Worm (Caenorhabditis elegans) whole organism, late embryonic: ENCODE results near the gene arrd-8.

Experiments used
- C38D4.7 ChIP-seq: fragments of 200-800 bp; sonication (Bioruptor generic); optimal IDR thresholded peaks from 2 replicates; lab custom pipeline; 2018; ENCODE audit warnings: mild to moderate bottlenecking, missing genetic modification characterization, moderate library complexity, missing compliant biosample characterization
- F13H6.1 ChIP-seq: sonication (generic microtip); optimal IDR thresholded peaks from 2 replicates; lab custom pipeline; 2016; ENCODE audit warnings: missing genetic modification characterization, missing compliant biosample characterization
- T23F11.4 ChIP-seq: fragments of 200-800 bp; sonication (Bioruptor generic); optimal IDR thresholded peaks from 2 replicates; lab custom pipeline; 2018; ENCODE audit warnings: mild to moderate bottlenecking, missing genetic modification characterization, missing compliant biosample characterization
- Y22D7AL.16 ChIP-seq: sonication (generic microtip); optimal IDR thresholded peaks from 2 replicates; lab custom pipeline; 2016; ENCODE audit warnings: missing genetic modification characterization, missing compliant biosample characterization
- ahr-1 ChIP-seq: sonication (generic microtip); optimal IDR thresholded peaks from 2 replicates; lab custom pipeline; 2016; ENCODE audit warnings: missing genetic modification characterization, missing compliant biosample characterization
- ama-1 ChIP-seq: fragments of 150-350 bp; optimal IDR thresholded peaks from 2 replicates; lab custom pipeline; 2014
- ceh-14 ChIP-seq: sonication (generic microtip); optimal IDR thresholded peaks from 2 replicates; lab custom pipeline; 2016; ENCODE audit warnings: missing genotype, missing genetic modification characterization, missing compliant biosample characterization
- ceh-2 ChIP-seq: sonication (generic microtip); optimal IDR thresholded peaks from 2 replicates; lab custom pipeline; 2016; ENCODE audit warnings: missing genotype, missing genetic modification characterization, missing compliant biosample characterization
- ceh-30 ChIP-seq: fragments of 150-350 bp; optimal IDR thresholded peaks from 2 replicates; lab custom pipeline; 2014; ENCODE audit warnings: missing biosample characterization, missing genetic modification characterization
- ceh-31 ChIP-seq: sonication (generic microtip); optimal IDR thresholded peaks from 2 replicates; lab custom pipeline; 2016; ENCODE audit warnings: missing genetic modification characterization, missing compliant biosample characterization
- ceh-34 ChIP-seq: sonication (generic microtip); optimal IDR thresholded peaks from 2 replicates; lab custom pipeline; 2016; ENCODE audit warnings: mild to moderate bottlenecking, missing genetic modification characterization, missing compliant biosample characterization
- ceh-48 ChIP-seq: sonication (generic microtip); optimal IDR thresholded peaks from 2 replicates; lab custom pipeline; 2016; ENCODE audit warnings: missing genetic modification characterization, inconsistent platforms, missing compliant biosample characterization
- ceh-6 ChIP-seq: fragments of 200-800 bp; sonication (Bioruptor generic); optimal IDR thresholded peaks from 2 replicates; lab custom pipeline; 2018; ENCODE audit warnings: mild to moderate bottlenecking, missing genetic modification characterization, missing compliant biosample characterization
- che-1 ChIP-seq: sonication (generic microtip); optimal IDR thresholded peaks from 2 replicates; lab custom pipeline; 2016; ENCODE audit warnings: mild to moderate bottlenecking, missing genetic modification characterization, missing compliant biosample characterization
- elt-2 ChIP-seq: sonication (generic microtip); optimal IDR thresholded peaks from 2 replicates; lab custom pipeline; 2016; ENCODE audit warnings: missing genetic modification reagents, missing genetic modification characterization, missing compliant biosample characterization
- elt-4 ChIP-seq: sonication (generic microtip); optimal IDR thresholded peaks from 2 replicates; lab custom pipeline; 2016; ENCODE audit warnings: missing genetic modification characterization, missing compliant biosample characterization
- fax-1 ChIP-seq: sonication (generic microtip); optimal IDR thresholded peaks from 2 replicates; lab custom pipeline; 2016; ENCODE audit warnings: missing genotype, missing genetic modification characterization, missing compliant biosample characterization
- fkh-10 ChIP-seq: fragments of 150-350 bp; optimal IDR thresholded peaks from 2 replicates; lab custom pipeline; 2014; ENCODE audit warnings: missing biosample characterization, missing genetic modification reagents, missing genetic modification characterization
- fkh-6 ChIP-seq: sonication (generic microtip); optimal IDR thresholded peaks from 2 replicates; lab custom pipeline; 2016; ENCODE audit warnings: missing genetic modification characterization, missing compliant biosample characterization
- gmeb-2 ChIP-seq: sonication (generic microtip); optimal IDR thresholded peaks from 2 replicates; lab custom pipeline; 2016; ENCODE audit warnings: missing genetic modification characterization, inconsistent platforms, missing compliant biosample characterization
- hlh-13 ChIP-seq: fragments of 200-800 bp; sonication (Bioruptor generic); optimal IDR thresholded peaks from 2 replicates; lab custom pipeline; 2018; ENCODE audit warnings: mild to moderate bottlenecking, missing genetic modification characterization, missing compliant biosample characterization
- hlh-15 ChIP-seq: sonication (generic microtip); optimal IDR thresholded peaks from 2 replicates; lab custom pipeline; 2016; ENCODE audit warnings: missing genetic modification characterization, missing compliant biosample characterization
- hlh-8 ChIP-seq: sonication (generic microtip); optimal IDR thresholded peaks from 2 replicates; lab custom pipeline; 2016; ENCODE audit warnings: missing genotype, missing genetic modification characterization, missing compliant biosample characterization
- lim-6 ChIP-seq: sonication (generic microtip); optimal IDR thresholded peaks from 2 replicates; lab custom pipeline; 2016; ENCODE audit warnings: missing genetic modification characterization, missing compliant biosample characterization
- mec-3 ChIP-seq: sonication (generic microtip); optimal IDR thresholded peaks from 2 replicates; lab custom pipeline; 2016; ENCODE audit warnings: borderline replicate concordance, missing genetic modification characterization, missing compliant biosample characterization
- npax-4 ChIP-seq: sonication (generic microtip); optimal IDR thresholded peaks from 2 replicates; lab custom pipeline; 2016; ENCODE audit warnings: missing genetic modification characterization, missing compliant biosample characterization
- odd-2 ChIP-seq: sonication (generic microtip); optimal IDR thresholded peaks from 2 replicates; lab custom pipeline; 2017; ENCODE audit warnings: antibody characterized with exemption, mild to moderate bottlenecking, missing genetic modification characterization, missing compliant biosample characterization
- pag-3 ChIP-seq: sonication (generic microtip); optimal IDR thresholded peaks from 2 replicates; lab custom pipeline; 2016; ENCODE audit warnings: missing compliant biosample characterization, missing genetic modification characterization, borderline replicate concordance
- pat-9 ChIP-seq: fragments of 200-800 bp; sonication (Bioruptor generic); optimal IDR thresholded peaks from 2 replicates; lab custom pipeline; 2018; ENCODE audit warnings: mild to moderate bottlenecking, missing genetic modification characterization, moderate library complexity, missing compliant biosample characterization
- pha-2 ChIP-seq: sonication (generic microtip); optimal IDR thresholded peaks from 2 replicates; lab custom pipeline; 2017; ENCODE audit warnings: mild to moderate bottlenecking, missing genetic modification characterization, missing compliant biosample characterization
- pha-4 ChIP-seq: fragments of 150-350 bp; optimal IDR thresholded peaks from 2 replicates; lab custom pipeline; 2018; ENCODE audit warnings: missing biosample characterization, missing genetic modification reagents, missing genetic modification characterization
- pqm-1 ChIP-seq: sonication (generic microtip); optimal IDR thresholded peaks from 2 replicates; lab custom pipeline; 2016; ENCODE audit warnings: missing genetic modification characterization, missing compliant biosample characterization
- ref-2 ChIP-seq: sonication (generic microtip); optimal IDR thresholded peaks from 2 replicates; lab custom pipeline; 2016; ENCODE audit warnings: missing genetic modification characterization, missing compliant biosample characterization
- syd-9 ChIP-seq: sonication (generic microtip); optimal IDR thresholded peaks from 2 replicates; lab custom pipeline; 2016; ENCODE audit warnings: mild to moderate bottlenecking, missing genetic modification characterization, moderate library complexity, missing compliant biosample characterization
- unc-86 ChIP-seq: sonication (generic microtip); optimal IDR thresholded peaks from 2 replicates; lab custom pipeline; 2016; ENCODE audit warnings: missing genetic modification characterization, missing compliant biosample characterization
- zip-5 ChIP-seq: sonication (generic microtip); optimal IDR thresholded peaks from 2 replicates; lab custom pipeline; 2016; ENCODE audit warnings: missing genetic modification characterization, missing compliant biosample characterization

arrd-8 gene

DNA sequence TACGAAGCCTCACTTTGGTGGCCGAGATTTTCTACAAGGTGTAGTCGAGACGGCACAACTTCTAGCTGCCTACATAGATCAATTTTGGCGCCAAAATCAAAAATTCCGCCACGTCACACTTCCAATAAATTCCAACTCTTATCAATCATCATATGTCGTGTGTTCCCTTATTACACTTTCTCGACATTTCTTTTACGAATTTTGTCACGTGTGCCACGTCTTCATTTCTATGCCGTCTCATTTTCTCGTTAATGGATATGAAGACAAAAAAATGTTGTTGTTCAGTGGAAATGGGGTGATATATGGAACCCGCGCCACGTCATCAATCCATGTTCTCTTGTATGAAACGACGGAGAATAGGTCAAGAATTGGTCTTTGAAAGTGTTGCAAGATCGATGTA, 13.3 kb upstream of the arrd-8 start:
- TF ChIP-seq elt-2 (no peak), odd-2 (tag; lab: Kevin White, UChicago) (no peak), hlh-8 (tag; lab: Kevin White, UChicago) (no peak), ref-2 (tag; lab: Kevin White, UChicago) (no peak), ceh-6 (GFP tag; lab: Kevin White, UChicago) (no peak), pha-4 (no peak), hlh-13 (GFP tag; lab: Kevin White, UChicago) (no peak), hlh-15 (no peak)

DNA sequence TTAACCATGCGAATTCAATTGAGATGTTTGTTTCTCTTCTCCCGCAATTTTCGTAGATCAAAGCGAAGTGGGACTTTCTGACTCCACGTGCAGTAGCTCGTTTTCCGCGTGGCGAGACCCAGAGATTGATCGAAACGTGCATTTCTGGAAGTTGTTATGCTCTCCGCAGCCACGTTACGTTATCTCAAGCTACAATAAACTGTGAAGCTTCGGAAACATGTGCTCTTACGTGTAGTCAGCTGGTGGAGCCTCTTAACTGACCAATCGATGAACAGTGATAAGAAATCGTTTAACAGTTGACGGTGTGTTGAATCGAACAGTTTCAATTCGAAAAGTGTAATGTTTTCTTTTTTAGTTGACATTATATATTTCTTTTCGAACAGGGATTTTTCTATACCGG, 12.7 kb upstream of the arrd-8 start:
- no peak for TF ChIP-seq elt-4 (tag; lab: Kevin White, UChicago)
- TF ChIP-seq ceh-31 (tag; lab: Kevin White, UChicago), result no peak

DNA sequence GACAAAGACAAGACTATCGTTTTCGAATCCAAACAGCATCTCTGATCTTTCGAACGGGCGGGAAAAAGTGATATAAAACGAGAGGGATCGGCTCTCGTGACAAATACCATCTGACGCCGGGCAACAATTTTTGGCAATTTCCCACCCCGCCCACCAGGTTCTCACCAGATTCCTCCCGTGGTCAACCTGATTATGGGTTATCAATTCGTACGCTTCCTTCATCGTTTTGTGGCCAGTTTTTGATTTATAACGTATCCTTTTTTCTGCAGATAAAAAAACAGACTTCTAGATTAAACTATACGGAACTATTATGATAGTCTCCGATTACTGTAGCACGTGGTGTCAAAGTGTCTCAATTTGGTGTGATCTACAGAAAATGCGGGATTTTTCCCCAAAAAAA, 12.0 kb upstream of the arrd-8 start:
- TF ChIP-seq mec-3 (no peak), pag-3 (tag; lab: Kevin White, UChicago) (no peak), odd-2 (tag; lab: Kevin White, UChicago) (no peak), F13H6.1 (tag; lab: Kevin White, UChicago) (no peak), fkh-6 (tag; lab: Kevin White, UChicago) (no peak), hlh-15 (no peak), fkh-10 (GFP tag; lab: Kevin White, UChicago) (no peak), ceh-30 (tag; lab: Kevin White, UChicago) (no peak), npax-4 (tag; lab: Kevin White, UChicago) (no peak), ceh-2 (tag; lab: Kevin White, UChicago) (no peak), T23F11.4 (no peak), syd-9 (tag; lab: Kevin White, UChicago) (no peak)

DNA sequence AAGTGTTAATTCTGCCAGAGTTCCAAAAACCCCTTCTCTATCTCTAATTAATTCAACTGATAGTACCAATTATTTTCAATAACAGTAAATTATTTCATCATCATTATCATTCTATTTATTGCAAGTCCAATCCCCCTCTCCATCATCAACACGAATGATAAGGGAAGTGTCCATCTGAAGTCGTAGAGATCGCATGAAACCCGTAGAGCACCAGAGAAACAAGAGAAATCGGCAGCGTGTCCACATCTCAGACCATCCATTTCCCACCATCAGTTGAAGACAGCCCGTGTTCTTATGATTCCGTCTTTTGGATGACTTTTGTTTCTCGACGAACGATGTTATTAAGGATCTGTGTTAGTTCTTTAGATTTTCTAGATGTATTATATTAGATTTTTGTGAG, 11.4 kb upstream of the arrd-8 start:
- no peak for TF ChIP-seq lim-6 (tag; lab: Kevin White, UChicago)
- TF ChIP-seq elt-2, result peak; percentile 9
- TF ChIP-seq pha-2 (tag; lab: Kevin White, UChicago), result no peak

DNA sequence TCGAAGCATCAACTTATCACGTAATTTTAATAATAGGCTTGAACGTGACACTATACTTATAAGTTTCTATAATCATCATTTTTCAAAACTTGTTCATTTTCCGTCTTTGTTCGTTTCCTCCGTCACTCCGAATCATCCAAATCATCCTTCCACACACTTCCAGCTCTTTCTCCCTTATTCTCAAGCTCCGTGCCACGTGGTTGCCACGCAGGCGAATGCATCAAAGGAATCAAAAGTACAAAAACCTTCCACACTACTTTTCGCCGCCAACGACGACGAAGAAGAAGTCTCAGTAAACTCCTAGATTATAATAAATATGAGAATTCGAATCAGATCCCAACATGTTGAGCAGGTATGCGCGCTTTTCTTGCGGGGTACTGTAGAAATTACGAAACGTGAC, 10.7 kb upstream of the arrd-8 start:
- no peak for TF ChIP-seq ahr-1 (tag; lab: Kevin White, UChicago)
- no peak for TF ChIP-seq zip-5 (tag; lab: Kevin White, UChicago)
- TF ChIP-seq ceh-34 (tag; lab: Kevin White, UChicago), result no peak
- TF ChIP-seq hlh-15, result no peak
- TF ChIP-seq ceh-14 (tag; lab: Kevin White, UChicago), result no peak
- no peak for TF ChIP-seq odd-2 (tag; lab: Kevin White, UChicago)
- no peak for TF ChIP-seq ceh-48 (tag; lab: Kevin White, UChicago)
- no peak for TF ChIP-seq lim-6 (tag; lab: Kevin White, UChicago)
- no peak for TF ChIP-seq gmeb-2
- no peak for TF ChIP-seq che-1 (tag; lab: Kevin White, UChicago)
- no peak for TF ChIP-seq pat-9 (tag; lab: Kevin White, UChicago)
- no peak for TF ChIP-seq Y22D7AL.16 (tag; lab: Kevin White, UChicago)
- TF ChIP-seq ama-1 (lab: Kevin White, UChicago), result no peak
- TF ChIP-seq unc-86 (tag; lab: Kevin White, UChicago), result no peak
- TF ChIP-seq mec-3, result no peak
- no peak for TF ChIP-seq ceh-30 (tag; lab: Kevin White, UChicago)
- TF ChIP-seq fax-1 (tag; lab: Kevin White, UChicago), result no peak
- no peak for TF ChIP-seq T23F11.4
- TF ChIP-seq C38D4.7 (GFP tag; lab: Kevin White, UChicago), result no peak
- TF ChIP-seq pqm-1 (tag; lab: Kevin White, UChicago), result no peak
